Fruit fly (Drosophila melanogaster): ENCODE results near the gene Arl8.

Gene Arl8

dm6 chr3R:8105839-8106718 lies 20.3 kb upstream of the Arl8 start (continued):
- TF ChIP-seq Eip93F (GFP tag; optimal IDR thresholded peaks at IDR 0.05): peak; percentile 87
- peak; percentile 91 for TF ChIP-seq topi (GFP tag; optimal IDR thresholded peaks at IDR 0.05)
- TF ChIP-seq fd59A (GFP tag; optimal IDR thresholded peaks at IDR 0.05): peak; percentile 92
- peak; percentile 94 for TF ChIP-seq CG3919 (GFP tag; optimal IDR thresholded peaks at IDR 0.05)
- peak; percentile 96 for TF ChIP-seq svp (GFP tag)
- TF ChIP-seq Ets21C (GFP tag; optimal IDR thresholded peaks at IDR 0.05): peak; percentile 64
- peak; percentile 98 for TF ChIP-seq Eip78C (GFP tag)
- TF ChIP-seq OdsH (GFP tag; optimal IDR thresholded peaks at IDR 0.05): peak; percentile 86
- peak; percentile 100 for TF ChIP-seq ss (GFP tag; optimal IDR thresholded peaks at IDR 0.05)
- peak; percentile 97 for TF ChIP-seq Ets96B (tag; optimal IDR thresholded peaks at IDR 0.05)
- peak; percentile 92 for TF ChIP-seq esn (GFP tag; optimal IDR thresholded peaks at IDR 0.05)
- TF ChIP-seq CG7368 (GFP tag; optimal IDR thresholded peaks at IDR 0.05): peak; percentile 97
- peak; percentile 98 for TF ChIP-seq CG8632 (GFP tag; optimal IDR thresholded peaks at IDR 0.05)

DNA sequence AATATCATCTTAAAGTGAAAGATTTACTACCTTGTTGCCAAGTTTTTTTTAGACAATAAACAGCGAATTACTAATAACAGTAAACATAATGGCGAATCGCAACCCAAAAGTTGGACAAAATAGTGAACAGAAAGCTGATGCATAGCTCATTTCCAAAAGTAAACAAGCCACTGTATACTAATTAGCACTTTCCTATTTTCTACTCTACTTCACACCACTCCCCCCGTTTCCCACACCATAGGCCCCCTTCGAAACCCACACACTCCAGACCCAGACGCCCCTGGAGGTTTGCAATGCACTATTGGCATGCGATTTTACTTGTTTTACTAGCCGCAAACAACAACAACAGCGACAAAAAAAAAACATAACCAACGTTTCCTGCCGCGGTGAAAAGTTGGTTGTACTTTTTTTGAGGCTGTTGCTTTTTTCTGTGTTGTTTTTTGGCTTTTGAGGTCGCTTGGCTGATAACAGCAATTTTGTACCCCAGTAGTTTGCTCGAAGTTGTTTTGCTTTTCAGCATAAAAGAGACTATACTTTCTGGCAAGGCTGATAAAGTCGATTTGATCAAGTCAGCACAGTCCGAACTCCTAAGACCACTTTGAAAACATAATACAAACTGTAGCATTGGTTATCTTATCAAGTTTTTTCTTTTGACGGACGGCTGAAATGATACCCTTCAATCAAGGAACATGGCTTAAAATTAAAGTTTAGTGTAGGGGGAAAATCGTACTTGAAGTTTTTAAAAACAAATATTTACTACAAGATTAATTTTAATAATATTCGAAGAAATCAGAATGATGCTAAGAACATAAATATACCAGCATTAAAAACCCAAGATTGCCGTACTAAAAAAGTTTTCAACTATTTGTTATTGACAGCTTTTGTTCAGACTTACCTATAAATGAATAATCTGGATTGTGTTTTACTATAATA lies 19.2 kb upstream of the Arl8 start:
- TF ChIP-seq Ets96B (tag; optimal IDR thresholded peaks at IDR 0.05): peak; percentile 8
- peak; percentile 56 for TF ChIP-seq Hr4 (GFP tag; optimal IDR thresholded peaks at IDR 0.05)
- TF ChIP-seq CG4318 (GFP tag; optimal IDR thresholded peaks at IDR 0.05): peak; percentile 82
- TF ChIP-seq Gug (GFP tag; IDR thresholded peaks at IDR 0.05): no peak
- peak; percentile 5; the same call in 1 of the 3 replicates for TF ChIP-seq CG8119 (GFP tag; IDR thresholded peaks at IDR 0.05)
- no peak for TF ChIP-seq fkh (GFP tag; optimal IDR thresholded peaks at IDR 0.05)
- peak; percentile 67 for TF ChIP-seq fd59A (GFP tag; optimal IDR thresholded peaks at IDR 0.05)
- TF ChIP-seq CG6163 (GFP tag; IDR thresholded peaks at IDR 0.05): no peak; the same call in 2 of the 3 replicates
- TF ChIP-seq CG8632 (GFP tag; optimal IDR thresholded peaks at IDR 0.05): no peak
- peak; percentile 31 to 46 for TF ChIP-seq ss (GFP tag; optimal IDR thresholded peaks at IDR 0.05)
- peak; percentile 59 for TF ChIP-seq CG10631 (GFP tag; optimal IDR thresholded peaks at IDR 0.05)
- no peak for TF ChIP-seq Smox (GFP tag; optimal IDR thresholded peaks at IDR 0.05)
- no peak for TF ChIP-seq CG31627 (GFP tag; optimal IDR thresholded peaks at IDR 0.05)
- no peak for TF ChIP-seq Hr39 (GFP tag; optimal IDR thresholded peaks at IDR 0.05)
- no peak for TF ChIP-seq Met (GFP tag; optimal IDR thresholded peaks at IDR 0.05)
- TF ChIP-seq Ets21C (GFP tag; optimal IDR thresholded peaks at IDR 0.05): no peak
- TF ChIP-seq CG7368 (GFP tag; optimal IDR thresholded peaks at IDR 0.05): no peak
- TF ChIP-seq spab (GFP tag; optimal IDR thresholded peaks at IDR 0.05): no peak
- TF ChIP-seq Eip78C (GFP tag): no peak
- TF ChIP-seq CG6276 (GFP tag; optimal IDR thresholded peaks at IDR 0.05): peak; percentile 48
- TF ChIP-seq CG11902 (GFP tag; optimal IDR thresholded peaks at IDR 0.05): peak; percentile 63
- peak; percentile 60 for TF ChIP-seq OdsH (GFP tag; optimal IDR thresholded peaks at IDR 0.05)
- TF ChIP-seq Eip93F (GFP tag; optimal IDR thresholded peaks at IDR 0.05): no peak
- TF ChIP-seq CG8319 (GFP tag; optimal IDR thresholded peaks at IDR 0.05): peak; percentile 54
- peak; percentile 47 for TF ChIP-seq CG3032 (tag; optimal IDR thresholded peaks at IDR 0.05)
- TF ChIP-seq Blimp-1 (GFP tag; optimal IDR thresholded peaks at IDR 0.05): no peak
- TF ChIP-seq achi (GFP tag; optimal IDR thresholded peaks at IDR 0.05): peak; percentile 60
- TF ChIP-seq lz (GFP tag; optimal IDR thresholded peaks at IDR 0.05): no peak
- TF ChIP-seq salr (GFP tag; optimal IDR thresholded peaks at IDR 0.05): peak in 1 of 2 experiments; percentile 21
- no peak for TF ChIP-seq CG11294 (GFP tag; IDR thresholded peaks at IDR 0.05)
- TF ChIP-seq Hr38 (GFP tag; optimal IDR thresholded peaks at IDR 0.05): no peak
- peak; percentile 56; the same call in 1 of the 3 replicates for TF ChIP-seq eg (GFP tag; IDR thresholded peaks at IDR 0.05)
- peak; percentile 12 for TF ChIP-seq CG16779 (tag; optimal IDR thresholded peaks at IDR 0.05)
- peak; percentile 49 for TF ChIP-seq acj6 (GFP tag; optimal IDR thresholded peaks at IDR 0.05)
- no peak for TF ChIP-seq esn (GFP tag; optimal IDR thresholded peaks at IDR 0.05)
- TF ChIP-seq Eip75B (GFP tag; optimal IDR thresholded peaks at IDR 0.05): no peak
- peak; percentile 42 for TF ChIP-seq CG10669 (GFP tag; optimal IDR thresholded peaks at IDR 0.05)
- no peak for TF ChIP-seq Sox14 (GFP tag; optimal IDR thresholded peaks at IDR 0.05)
- TF ChIP-seq CG15336 (GFP tag; IDR thresholded peaks at IDR 0.05): no peak; the same call in 1 of the 2 replicates
- no peak for TF ChIP-seq CG9139 (GFP tag; optimal IDR thresholded peaks at IDR 0.05)
- TF ChIP-seq Sox15 (GFP tag; optimal IDR thresholded peaks at IDR 0.05): peak; percentile 83
